Fruit fly (Drosophila melanogaster) whole organism, pupa: ENCODE measurements around the gene Pp2B-14D.

Experiments used
- CG12605 ChIP-seq: fragments of 200-800 bp; sonication (Bioruptor generic); IDR thresholded peaks from 2 replicates; pipeline ENCODE4 v1.3.6; 2022; ENCODE audit warnings: missing biosample characterization, missing genetic modification characterization
- CG13204 ChIP-seq: fragments of 200-800 bp; sonication (Bioruptor generic); optimal IDR thresholded peaks from 2 replicates; lab custom pipeline; 2018; ENCODE audit warnings: missing biosample characterization, mild to moderate bottlenecking, missing genetic modification characterization, moderate library complexity
- CG15710 ChIP-seq: fragments of 200-800 bp; sonication (Bioruptor generic); optimal IDR thresholded peaks from 2 replicates; lab custom pipeline; 2018; ENCODE audit warnings: missing biosample characterization, mild to moderate bottlenecking, missing genetic modification characterization, moderate library complexity
- CG32121 ChIP-seq: fragments of 200-800 bp; sonication (Bioruptor generic); IDR thresholded peaks from 2 replicates; pipeline ENCODE4 v1.3.6; 2022; ENCODE audit warnings: missing biosample characterization, missing genetic modification characterization
- CG34367 ChIP-seq: fragments of 200-800 bp; sonication (Bioruptor generic); optimal IDR thresholded peaks from 2 replicates; lab custom pipeline; 2018; ENCODE audit warnings: missing biosample characterization, mild to moderate bottlenecking, missing genetic modification characterization
- CG8159 ChIP-seq: fragments of 200-800 bp; sonication (Bioruptor generic); optimal IDR thresholded peaks from 3 replicates; lab custom pipeline; 2018; ENCODE audit warnings: missing biosample characterization, mild to moderate bottlenecking, missing genetic modification characterization, moderate library complexity
- CG8301 ChIP-seq: fragments of 200-800 bp; sonication (Bioruptor generic); optimal IDR thresholded peaks from 2 replicates; lab custom pipeline; 2018; ENCODE audit warnings: missing biosample characterization, mild to moderate bottlenecking, missing genetic modification characterization
- D1 ChIP-seq: fragments of 200-800 bp; sonication (Bioruptor generic); optimal IDR thresholded peaks from 2 replicates; lab custom pipeline; 2018; ENCODE audit warnings: missing biosample characterization, mild to moderate bottlenecking, missing genetic modification characterization, moderate library complexity
- EcR ChIP-seq: fragments of 200-800 bp; sonication (Bioruptor generic); optimal IDR thresholded peaks from 3 replicates; lab custom pipeline; 2019; ENCODE audit warnings: missing biosample characterization, missing genetic modification characterization, mild to moderate bottlenecking, moderate library complexity, missing genetic modification reagents
- Ets98B ChIP-seq: fragments of 200-800 bp; sonication (Bioruptor generic); IDR thresholded peaks from 2 replicates; pipeline ENCODE4 v1.3.6; 2022; ENCODE audit warnings: missing biosample characterization, missing genetic modification characterization
- Snoo ChIP-seq: fragments of 200-800 bp; sonication (Bioruptor generic); optimal IDR thresholded peaks from 3 replicates; lab custom pipeline; 2017; ENCODE audit warnings: missing biosample characterization, mild to moderate bottlenecking, missing genetic modification characterization, inconsistent platforms
- rn ChIP-seq: fragments of 200-800 bp; sonication (Bioruptor generic); IDR thresholded peaks from 2 replicates; pipeline ENCODE4 v1.3.6; 2022; ENCODE audit warnings: missing biosample characterization, missing genetic modification characterization

- TF ChIP-seq Ets98B (no peak), CG15710 (tag; lab: Kevin White, UChicago) (peak; percentile 9), D1 (tag; lab: Kevin White, UChicago) (no peak), CG12605 (GFP tag; lab: Robert Waterston, UW) (no peak), EcR (GFP tag; lab: Kevin White, UChicago) (no peak), CG8159 (tag; lab: Kevin White, UChicago) (peak; percentile 40), CG32121 (peak; percentile 67), Snoo (tag; lab: Kevin White, UChicago) (no peak), rn (no peak), CG13204 (no peak), CG8301 (tag; lab: Kevin White, UChicago) (peak; percentile 35), CG34367 (tag; lab: Kevin White, UChicago) (no peak)
Observed at dm6 chrX:16585569-16585968, 25.8 kb upstream of the Pp2B-14D start.
